Worm (Caenorhabditis elegans) whole organism, L2 larva: ENCODE results near the gene F48G7.13.

Experiments used
- R02D3.7 ChIP-seq: fragments of 150-350 bp; optimal IDR thresholded peaks from 2 replicates; lab custom pipeline; 2014; ENCODE audit warnings: missing biosample characterization, missing genetic modification characterization
- ama-1 ChIP-seq: fragments of 150-350 bp; optimal IDR thresholded peaks from 2 replicates; lab custom pipeline; 2018; ENCODE audit warnings: inconsistent platforms
- ceh-82 ChIP-seq: fragments of 150-350 bp; optimal IDR thresholded peaks from 2 replicates; lab custom pipeline; 2014; ENCODE audit warnings: missing biosample characterization, missing genetic modification characterization
- crh-2 ChIP-seq: sonication (generic microtip); optimal IDR thresholded peaks from 2 replicates; lab custom pipeline; 2017; ENCODE audit warnings: missing biosample characterization, missing genetic modification characterization
- egl-27 ChIP-seq: sonication (generic microtip); optimal IDR thresholded peaks from 3 replicates; lab custom pipeline; 2017; ENCODE audit warnings: missing biosample characterization, missing genetic modification reagents, missing genetic modification characterization
- mdl-1 ChIP-seq, 2 experiments: fragments of 150-350 bp in 1 of 2; sonication (generic microtip) in 1 of 2; optimal IDR thresholded peaks; 2 replicates each; lab custom pipeline; 2017; ENCODE audit warnings: missing biosample characterization in 2 of 2, missing genetic modification characterization in 2 of 2
- nhr-77 ChIP-seq: fragments of 150-350 bp; optimal IDR thresholded peaks from 2 replicates; lab custom pipeline; 2014; ENCODE audit warnings: missing biosample characterization, missing genetic modification characterization
- unc-55 ChIP-seq: fragments of 150-350 bp; sonication (generic microtip); optimal IDR thresholded peaks from 3 replicates; lab custom pipeline; 2014; ENCODE audit warnings: missing biosample characterization, missing genetic modification reagents, missing genetic modification characterization
- zag-1 ChIP-seq: fragments of 150-350 bp; optimal IDR thresholded peaks from 2 replicates; lab custom pipeline; 2014; ENCODE audit warnings: missing biosample characterization, missing genetic modification characterization
- ztf-1 ChIP-seq: fragments of 200-800 bp; sonication (Bioruptor generic); conservative IDR thresholded peaks from 2 replicates; pipeline ENCODE4 v1.3.6; 2022; ENCODE audit warnings: missing genetic modification characterization, missing compliant biosample characterization
- ztf-11 ChIP-seq: sonication (generic microtip); optimal IDR thresholded peaks from 2 replicates; lab custom pipeline; 2017; ENCODE audit warnings: missing biosample characterization, missing genetic modification characterization
- ztf-4 ChIP-seq: fragments of 150-350 bp; optimal IDR thresholded peaks from 2 replicates; lab custom pipeline; 2014; ENCODE audit warnings: missing biosample characterization, missing genetic modification characterization

DNA sequence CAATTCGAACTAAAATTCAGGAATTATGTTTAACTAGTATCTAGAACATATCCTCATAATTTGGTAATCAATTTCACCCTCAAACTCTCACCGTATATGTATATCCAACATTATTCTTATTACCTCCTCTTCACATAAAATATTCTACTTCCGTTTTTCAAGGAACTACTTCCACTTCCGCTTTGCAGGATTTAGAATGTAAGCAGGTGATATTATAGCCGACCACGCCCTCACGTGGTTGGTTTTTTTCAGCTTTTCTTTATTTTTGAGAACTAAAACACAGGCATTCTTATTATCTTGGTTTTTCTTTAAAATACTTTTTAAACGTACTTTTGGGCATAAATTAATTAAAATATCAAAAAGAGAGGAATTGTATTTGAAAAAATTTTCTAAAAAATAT lies 2.5 kb downstream of the F48G7.13 start:
- TF ChIP-seq crh-2 (tag; lab: Kevin White, UChicago) (no peak), zag-1 (tag; lab: Kevin White, UChicago) (no peak), unc-55 (GFP tag; lab: Kevin White, UChicago) (no peak), mdl-1 (tag; optimal IDR thresholded peaks at IDR 0.05; lab: Kevin White, UChicago) (no peak), ztf-1 (GFP tag; lab: Robert Waterston, UW) (no peak), ama-1 (lab: Kevin White, UChicago) (no peak), nhr-77 (tag; lab: Kevin White, UChicago) (no peak), R02D3.7 (tag; lab: Kevin White, UChicago) (no peak), ceh-82 (tag; lab: Kevin White, UChicago) (no peak), ztf-4 (tag; lab: Kevin White, UChicago) (no peak), ztf-11 (no peak), egl-27 (no peak)
